Worm (Caenorhabditis elegans) whole organism, young adult: ENCODE results near the gene nhx-5.
A peak's percentile ranks its signal among the peaks of the same experiment; 100 is the strongest.

ENCODE experiments used
- B0035.1 ChIP-seq: sonication (generic microtip); optimal IDR thresholded peaks from 2 replicates; lab custom pipeline; 2016; ENCODE audit warnings: missing genetic modification characterization, mild to moderate bottlenecking, missing compliant biosample characterization, missing genotype, missing genetic modification reagents
- D2030.7 ChIP-seq: fragments of 200-800 bp; sonication (Bioruptor generic); IDR thresholded peaks from 2 replicates; pipeline ENCODE4 v1.3.6; 2022; ENCODE audit warnings: missing genetic modification reagents, missing genetic modification characterization, missing compliant biosample characterization
- K12H6.12 ChIP-seq: fragments of 200-800 bp; sonication (Bioruptor generic); optimal IDR thresholded peaks from 2 replicates; lab custom pipeline; 2018; ENCODE audit warnings: mild to moderate bottlenecking, missing genetic modification characterization, missing compliant biosample characterization
- T26A5.8 ChIP-seq: sonication (generic microtip); optimal IDR thresholded peaks from 2 replicates; lab custom pipeline; 2016; ENCODE audit warnings: missing genetic modification characterization, missing compliant biosample characterization
- Y67H2A.10 ChIP-seq: fragments of 200-800 bp; sonication (Bioruptor generic); conservative IDR thresholded peaks from 2 replicates; pipeline ENCODE4 v1.3.6; 2022; ENCODE audit warnings: missing genetic modification reagents, missing genetic modification characterization, missing compliant biosample characterization
- ama-1 ChIP-seq, 3 experiments: fragments of 150-350 bp in 1 of 3; sonication (generic microtip) in 2 of 3; optimal IDR thresholded peaks; 2 replicates each; lab custom pipeline; 2014 to 2018; ENCODE audit warnings: missing biosample characterization in 2 of 3, missing genetic modification characterization in 2 of 3, missing genetic modification reagents in 2 of 3
- aptf-2 ChIP-seq: fragments of 200-800 bp; sonication (Bioruptor generic); conservative IDR thresholded peaks from 2 replicates; pipeline ENCODE4 v1.3.6; 2022; ENCODE audit warnings: missing genetic modification reagents, missing genetic modification characterization, missing compliant biosample characterization
- attf-5 ChIP-seq: fragments of 200-800 bp; sonication (Bioruptor generic); optimal IDR thresholded peaks from 2 replicates; lab custom pipeline; 2018; ENCODE audit warnings: mild to moderate bottlenecking, missing genetic modification characterization, missing compliant biosample characterization
- ccch-3 ChIP-seq: fragments of 200-800 bp; sonication (Bioruptor generic); optimal IDR thresholded peaks from 2 replicates; lab custom pipeline; 2018; ENCODE audit warnings: mild to moderate bottlenecking, missing genetic modification characterization, missing compliant biosample characterization
- cebp-1 ChIP-seq, 2 experiments: fragments of 200-800 bp in 1 of 2; sonication (Bioruptor generic) in 1 of 2; sonication (generic microtip) in 1 of 2; IDR thresholded peaks in 1 of 2; optimal IDR thresholded peaks in 1 of 2; 2 replicates each; pipeline versions ENCODE4 v1.3.6 to Lab custom; 2017 to 2022; ENCODE audit warnings: missing compliant biosample characterization in 2 of 2, missing genetic modification characterization in 2 of 2, mild to moderate bottlenecking in 1 of 2, missing genetic modification reagents in 1 of 2, moderate library complexity in 1 of 2
- ceh-27 ChIP-seq: fragments of 200-800 bp; sonication (Bioruptor generic); optimal IDR thresholded peaks from 2 replicates; lab custom pipeline; 2018; ENCODE audit warnings: mild to moderate bottlenecking, missing genetic modification characterization, moderate library complexity, missing compliant biosample characterization
- ceh-58 ChIP-seq: fragments of 200-800 bp; sonication (Bioruptor generic); IDR thresholded peaks from 2 replicates; pipeline ENCODE4 v1.3.6; 2022; ENCODE audit warnings: missing genetic modification characterization, missing compliant biosample characterization
- ceh-79 ChIP-seq: sonication (generic microtip); optimal IDR thresholded peaks from 2 replicates; lab custom pipeline; 2017; ENCODE audit warnings: mild to moderate bottlenecking, missing genetic modification characterization, missing compliant biosample characterization
- ceh-91 ChIP-seq: fragments of 200-800 bp; sonication (Bioruptor generic); IDR thresholded peaks from 2 replicates; pipeline ENCODE4 v1.3.6; 2022; ENCODE audit warnings: missing genetic modification reagents, missing genetic modification characterization, missing compliant biosample characterization
- die-1 ChIP-seq: sonication (generic microtip); optimal IDR thresholded peaks from 2 replicates; lab custom pipeline; 2016; ENCODE audit warnings: missing genotype, mild to moderate bottlenecking, missing genetic modification characterization, missing compliant biosample characterization
- lag-1 ChIP-seq: fragments of 200-800 bp; sonication (Bioruptor generic); IDR thresholded peaks from 2 replicates; pipeline ENCODE4 v1.3.6; 2022; ENCODE audit warnings: missing genetic modification reagents, missing genetic modification characterization, missing compliant biosample characterization
- let-607 ChIP-seq, 2 experiments: fragments of 200-800 bp in 1 of 2; sonication (Bioruptor generic) in 1 of 2; sonication (generic microtip) in 1 of 2; optimal IDR thresholded peaks; 2 replicates each; lab custom pipeline; 2016 to 2018; ENCODE audit warnings: mild to moderate bottlenecking in 2 of 2, missing compliant biosample characterization in 2 of 2, missing genetic modification characterization in 2 of 2, moderate library complexity in 2 of 2, missing genotype in 1 of 2
- lin-35 ChIP-seq, 3 experiments: fragments of 150-350 bp in 2 of 3; sonication (generic microtip) in 1 of 3; optimal IDR thresholded peaks; 2 replicates each; lab custom pipeline; 2014 to 2018; ENCODE audit warnings: missing biosample characterization in 3 of 3, missing genetic modification characterization in 3 of 3, missing genetic modification reagents in 3 of 3
- lin-40 ChIP-seq: sonication (generic microtip); optimal IDR thresholded peaks from 2 replicates; lab custom pipeline; 2016; ENCODE audit warnings: missing genetic modification characterization, mild to moderate bottlenecking, missing compliant biosample characterization, missing genotype, missing genetic modification reagents
- madf-6 ChIP-seq: fragments of 200-800 bp; sonication (Bioruptor generic); IDR thresholded peaks from 2 replicates; pipeline ENCODE4 v1.3.6; 2022; ENCODE audit warnings: missing genetic modification reagents, missing genetic modification characterization, missing compliant biosample characterization
- mcd-1 ChIP-seq: fragments of 200-800 bp; sonication (Bioruptor generic); IDR thresholded peaks from 2 replicates; pipeline ENCODE4 v1.3.6; 2022; ENCODE audit warnings: missing genetic modification reagents, missing genetic modification characterization, missing compliant biosample characterization
- nhr-80 ChIP-seq: sonication (generic microtip); optimal IDR thresholded peaks from 2 replicates; lab custom pipeline; 2016; ENCODE audit warnings: missing genetic modification characterization, missing compliant biosample characterization
- pha-4 ChIP-seq: fragments of 150-350 bp; sonication (generic microtip); optimal IDR thresholded peaks from 2 replicates; lab custom pipeline; 2014; ENCODE audit warnings: missing biosample characterization, missing genetic modification reagents, missing genetic modification characterization
- snpc-1.3 ChIP-seq: sonication (generic microtip); optimal IDR thresholded peaks from 2 replicates; lab custom pipeline; 2017; ENCODE audit warnings: missing genetic modification characterization, mild to moderate bottlenecking, missing compliant biosample characterization, antibody characterized with exemption, moderate library complexity, missing genotype, missing genetic modification reagents; ENCODE audit not compliant: insufficient read depth
- snpc-4 ChIP-seq, 5 experiments: fragments of 150-350 bp in 1 of 5; sonication (generic microtip) in 4 of 5; optimal IDR thresholded peaks; 2 replicates each; lab custom pipeline; 2014 to 2018; ENCODE audit warnings: missing genetic modification characterization in 5 of 5, missing biosample characterization in 3 of 5, antibody characterized with exemption in 2 of 5, mild to moderate bottlenecking in 2 of 5, missing compliant biosample characterization in 2 of 5, missing genotype in 2 of 5, moderate library complexity in 2 of 5, missing genetic modification reagents in 1 of 5
- somi-1 ChIP-seq: fragments of 200-800 bp; sonication (Bioruptor generic); optimal IDR thresholded peaks from 2 replicates; lab custom pipeline; 2018; ENCODE audit warnings: mild to moderate bottlenecking, missing genetic modification characterization, missing compliant biosample characterization
- sptf-2 ChIP-seq: fragments of 200-800 bp; sonication (Bioruptor generic); optimal IDR thresholded peaks from 2 replicates; lab custom pipeline; 2018; ENCODE audit warnings: mild to moderate bottlenecking, missing genetic modification characterization, missing compliant biosample characterization
- ztf-22 ChIP-seq: fragments of 200-800 bp; sonication (Bioruptor generic); optimal IDR thresholded peaks from 2 replicates; lab custom pipeline; 2018; ENCODE audit warnings: mild to moderate bottlenecking, missing genetic modification characterization, moderate library complexity, missing compliant biosample characterization
- ztf-28 ChIP-seq: fragments of 200-800 bp; sonication (Bioruptor generic); IDR thresholded peaks from 2 replicates; pipeline ENCODE4 v1.3.6; 2022; ENCODE audit warnings: missing genetic modification reagents, missing genetic modification characterization, missing compliant biosample characterization
- ztf-6 ChIP-seq: fragments of 200-800 bp; sonication (Bioruptor generic); IDR thresholded peaks from 2 replicates; pipeline ENCODE4 v1.3.6; 2022; ENCODE audit warnings: missing genetic modification reagents, missing genetic modification characterization, missing compliant biosample characterization

The nhx-5 gene

DNA sequence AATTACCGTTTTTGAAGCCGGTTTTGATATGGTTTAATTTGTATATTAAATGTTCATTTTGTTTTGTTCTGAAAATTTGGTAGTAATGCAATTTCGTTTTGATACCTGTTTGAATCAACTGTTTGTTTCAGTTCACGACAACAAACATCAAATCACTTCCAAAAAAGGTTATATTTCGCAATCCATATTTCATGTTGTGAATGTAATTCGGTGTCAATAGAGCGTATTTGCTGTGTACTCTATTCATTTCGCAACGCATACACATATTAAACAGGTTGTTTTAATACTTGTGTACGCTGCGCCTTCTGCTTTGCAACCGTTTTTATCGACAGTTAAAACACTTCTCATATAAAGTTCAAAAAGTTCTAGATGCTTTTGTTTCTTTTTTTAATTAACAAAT, 343 bp upstream of the nhx-5 start:
- TF ChIP-seq mcd-1 (GFP tag; lab: Robert Waterston, UW) (peak; percentile 67), lin-40 (tag; lab: Kevin White, UChicago) (peak; percentile 54), ceh-27 (GFP tag; lab: Kevin White, UChicago) (peak; percentile 8), attf-5 (GFP tag; lab: Kevin White, UChicago) (peak; percentile 73), nhr-80 (tag; lab: Kevin White, UChicago) (peak; percentile 66), cebp-1 (GFP tag; IDR thresholded peaks at IDR 0.05; lab: Robert Waterston, UW) (peak; percentile 99), cebp-1 (tag; optimal IDR thresholded peaks at IDR 0.05; lab: Kevin White, UChicago) (peak; percentile 100), madf-6 (GFP tag; lab: Robert Waterston, UW) (no peak), K12H6.12 (peak; percentile 42), ceh-91 (GFP tag; lab: Robert Waterston, UW) (no peak), snpc-4 (GFP tag; optimal IDR thresholded peaks at IDR 0.05; lab: Kevin White, UChicago) (no peak), snpc-4 (tag; optimal IDR thresholded peaks at IDR 0.05; lab: Kevin White, UChicago) (no peak)

DNA sequence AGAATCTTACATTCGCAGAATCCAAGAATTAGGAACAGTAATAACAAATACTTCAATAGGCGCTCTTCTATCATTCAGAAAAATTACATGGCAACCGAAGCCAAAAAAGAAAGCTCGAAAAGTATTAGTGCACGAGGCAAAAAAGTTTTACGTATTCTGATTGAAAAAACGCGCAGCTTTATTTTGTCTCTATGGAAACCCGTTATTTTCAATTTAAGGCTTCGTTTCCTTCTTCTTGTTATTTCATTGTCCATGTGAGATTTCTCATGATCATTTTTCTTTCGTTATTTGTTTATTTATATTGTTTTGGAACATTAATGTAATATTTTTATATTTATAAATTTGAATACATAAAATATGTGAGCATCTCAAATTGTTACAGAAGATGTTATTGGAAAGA, 12.7 kb downstream of the nhx-5 start, which contains the start of gene F57C7.4:
F57C7.4 (minus strand) TSS at position 101 of the 400 bp plus-strand sequence.
- no peak for TF ChIP-seq pha-4 (tag; lab: Kevin White, UChicago)

DNA sequence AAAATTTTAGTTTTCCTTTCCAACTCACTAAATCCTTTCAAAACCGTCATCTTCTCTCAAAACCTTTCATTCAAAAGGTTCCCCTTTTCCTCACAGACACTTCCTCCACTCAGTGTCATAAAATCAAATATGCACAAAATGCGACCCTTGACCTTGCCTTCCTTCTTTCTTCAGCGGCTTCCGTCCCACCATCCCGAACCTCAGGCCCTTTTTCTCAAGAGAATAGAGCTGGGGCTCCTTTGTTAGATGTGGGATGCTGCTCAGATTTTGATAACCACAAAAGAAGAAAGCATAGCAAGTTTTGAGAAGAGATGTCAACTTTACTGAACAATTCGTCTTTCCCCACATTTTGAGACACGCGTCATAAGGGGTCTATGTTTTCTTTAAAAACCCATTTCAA, 14.0 kb downstream of the nhx-5 start:
- no peak for TF ChIP-seq lag-1 (GFP tag; lab: Robert Waterston, UW)
- no peak for TF ChIP-seq K12H6.12
- TF ChIP-seq Y67H2A.10, result no peak
- no peak for TF ChIP-seq snpc-1.3 (tag; lab: Kevin White, UChicago)
- TF ChIP-seq lin-35 (GFP tag; optimal IDR thresholded peaks at IDR 0.05; lab: Kevin White, UChicago), result no peak
- TF ChIP-seq sptf-2, result no peak
- TF ChIP-seq ama-1 (optimal IDR thresholded peaks at IDR 0.05; lab: Kevin White, UChicago), result no peak
- no peak for TF ChIP-seq ama-1 (GFP tag; optimal IDR thresholded peaks at IDR 0.05; lab: Kevin White, UChicago)
- TF ChIP-seq die-1 (tag; lab: Kevin White, UChicago), result no peak
- no peak for TF ChIP-seq ztf-28 (GFP tag; lab: Robert Waterston, UW)
- no peak for TF ChIP-seq B0035.1
- TF ChIP-seq ccch-3 (GFP tag; lab: Kevin White, UChicago), result no peak
- no peak for TF ChIP-seq ztf-6 (GFP tag; lab: Robert Waterston, UW)
- TF ChIP-seq ceh-58 (GFP tag; lab: Robert Waterston, UW), result no peak
- TF ChIP-seq let-607 (tag; optimal IDR thresholded peaks at IDR 0.05; lab: Kevin White, UChicago), result no peak
- TF ChIP-seq ceh-79, result no peak

DNA sequence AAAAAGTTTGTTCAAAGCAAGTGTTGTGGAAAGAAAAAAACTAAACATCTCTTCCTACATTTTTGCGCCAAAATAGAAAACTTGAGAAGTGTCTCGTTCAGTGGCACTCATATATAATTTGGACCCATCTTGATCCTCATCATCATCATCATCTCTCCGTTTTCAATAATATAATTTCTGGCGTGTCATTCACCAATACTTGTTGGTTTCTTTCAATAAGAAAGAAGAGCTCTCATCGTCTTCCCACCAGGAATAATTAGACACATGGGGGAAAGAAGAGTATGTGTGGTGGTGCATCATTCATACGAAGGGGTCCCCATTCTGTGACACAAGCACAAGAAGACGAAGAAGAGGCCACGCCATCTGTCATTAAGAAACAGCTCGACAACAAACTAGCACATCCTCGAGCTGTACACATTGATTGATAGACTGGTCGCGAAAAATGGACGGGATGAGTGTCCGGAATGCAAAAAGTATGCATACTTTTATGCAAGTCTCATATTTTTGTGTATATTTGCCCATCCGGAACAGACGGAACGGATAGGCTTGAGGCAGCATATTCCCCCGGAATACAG, 14.5 kb downstream of the nhx-5 start:
- TF ChIP-seq attf-5 (GFP tag; lab: Kevin White, UChicago) (no peak), somi-1 (no peak), ceh-27 (GFP tag; lab: Kevin White, UChicago) (peak; percentile 25), D2030.7 (GFP tag; lab: Robert Waterston, UW) (no peak), ccch-3 (GFP tag; lab: Kevin White, UChicago) (no peak), ztf-22 (no peak), T26A5.8 (tag; lab: Kevin White, UChicago) (no peak)

DNA sequence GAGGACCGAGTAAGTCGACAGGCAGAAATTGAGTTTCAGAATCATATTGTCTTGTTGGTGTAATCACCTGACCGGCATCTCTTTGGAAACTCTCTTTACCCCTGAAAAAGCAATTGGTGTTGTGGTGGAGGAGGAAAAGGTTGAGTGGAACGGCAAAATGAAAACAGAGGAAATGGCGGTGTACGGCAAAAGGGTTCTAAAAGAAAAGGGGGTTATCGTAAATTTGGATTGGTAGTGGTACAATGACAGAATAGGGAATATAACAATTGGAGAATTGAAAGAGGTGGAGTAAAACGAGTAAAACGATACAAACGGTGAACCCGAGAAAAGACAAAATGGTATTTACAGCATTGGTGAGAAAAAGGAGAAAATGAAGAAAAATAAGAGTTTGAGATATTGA, 16.5 kb downstream of the nhx-5 start, which contains the start of gene sdn-1:
sdn-1 (minus strand) TSS at position 101 of the 400 bp plus-strand sequence.
- no peak for TF ChIP-seq aptf-2
